Fruit fly (Drosophila melanogaster): ENCODE data around the gene CG8136.

The CG8136 gene

dm6 chr3R:8725179-8725578 is 4.0 kb downstream of the CG8136 start, which contains the start of gene ouib:
Gene ouib (plus strand): TSS chr3R:8725479.
- TF ChIP-seq CG15710 (tag; optimal IDR thresholded peaks at IDR 0.05): no peak

dm6 chr3R:8726632-8727031 is 5.5 kb downstream of the CG8136 start, which contains the start of gene CG8159:
Gene CG8159 (plus strand): TSS chr3R:8726854.
- no peak for TF ChIP-seq rn (GFP tag; IDR thresholded peaks at IDR 0.05)
- TF ChIP-seq D1 (tag; optimal IDR thresholded peaks at IDR 0.05): no peak
- TF ChIP-seq Snoo (tag; optimal IDR thresholded peaks at IDR 0.05): no peak
- TF ChIP-seq gl (tag; optimal IDR thresholded peaks at IDR 0.05): no peak
- TF ChIP-seq CG12605 (GFP tag; IDR thresholded peaks at IDR 0.05): no peak
- TF ChIP-seq CG15710 (tag; optimal IDR thresholded peaks at IDR 0.05): no peak
- no peak for TF ChIP-seq CG32121 (GFP tag; IDR thresholded peaks at IDR 0.05)
- TF ChIP-seq CG14655 (GFP tag; optimal IDR thresholded peaks at IDR 0.05): no peak
- TF ChIP-seq Pif1A (GFP tag; optimal IDR thresholded peaks at IDR 0.05): no peak
- no peak for TF ChIP-seq fd96Ca (GFP tag; IDR thresholded peaks at IDR 0.05)

dm6 chr3R:8729542-8729941 is 8.4 kb downstream of the CG8136 start, which contains the start of gene ranshi:
Gene ranshi (minus strand): TSS chr3R:8729693.
- TF ChIP-seq CG8301 (tag; optimal IDR thresholded peaks at IDR 0.05) (no peak), Pif1B (GFP tag; optimal IDR thresholded peaks at IDR 0.05) (no peak), CG4496 (GFP tag; IDR thresholded peaks at IDR 0.05) (no peak), rn (GFP tag; IDR thresholded peaks at IDR 0.05) (no peak), CG14655 (GFP tag; optimal IDR thresholded peaks at IDR 0.05) (no peak), fd96Ca (GFP tag; IDR thresholded peaks at IDR 0.05) (no peak), EcR (GFP tag; optimal IDR thresholded peaks at IDR 0.05) (no peak), gl (tag; optimal IDR thresholded peaks at IDR 0.05) (no peak), CG32121 (GFP tag; IDR thresholded peaks at IDR 0.05) (no peak), CG12605 (GFP tag; IDR thresholded peaks at IDR 0.05) (no peak), Snoo (tag; optimal IDR thresholded peaks at IDR 0.05) (no peak), CG13204 (GFP tag; optimal IDR thresholded peaks at IDR 0.05) (no peak), Ets98B (GFP tag; IDR thresholded peaks at IDR 0.05) (no peak), CG9948 (tag; optimal IDR thresholded peaks at IDR 0.05) (no peak), CG8159 (tag; optimal IDR thresholded peaks at IDR 0.05) (no peak), CG15710 (tag; optimal IDR thresholded peaks at IDR 0.05) (no peak), D1 (tag; optimal IDR thresholded peaks at IDR 0.05) (no peak)

- peak; percentile 98 for TF ChIP-seq CG8159 (tag; optimal IDR thresholded peaks at IDR 0.05)
- peak; percentile 72 for TF ChIP-seq CG34367 (tag; optimal IDR thresholded peaks at IDR 0.05)
- TF ChIP-seq EcR (GFP tag; optimal IDR thresholded peaks at IDR 0.05): no peak
- peak; percentile 54; the same call in 1 of the 2 replicates for TF ChIP-seq Ets98B (GFP tag; IDR thresholded peaks at IDR 0.05)
- TF ChIP-seq fd96Ca (GFP tag; IDR thresholded peaks at IDR 0.05): peak; percentile 63; the same call in 2 of the 3 replicates
- TF ChIP-seq Snoo (tag; optimal IDR thresholded peaks at IDR 0.05): peak; percentile 88
- TF ChIP-seq rn (GFP tag; IDR thresholded peaks at IDR 0.05): no peak
- no peak for TF ChIP-seq CG13204 (GFP tag; optimal IDR thresholded peaks at IDR 0.05)
- TF ChIP-seq CG17806 (tag; optimal IDR thresholded peaks at IDR 0.05): peak; percentile 73
- peak; percentile 88 for TF ChIP-seq CG15710 (tag; optimal IDR thresholded peaks at IDR 0.05)
- peak; percentile 64 for TF ChIP-seq CG32121 (GFP tag; IDR thresholded peaks at IDR 0.05)
- TF ChIP-seq CG12605 (GFP tag; IDR thresholded peaks at IDR 0.05): 0 out of 2 replicates have a peak, but pooled peaks have one; percentile 31
- peak; percentile 85 for TF ChIP-seq CG9948 (tag; optimal IDR thresholded peaks at IDR 0.05)
- no peak for TF ChIP-seq Pif1B (GFP tag; optimal IDR thresholded peaks at IDR 0.05)
- TF ChIP-seq CG4496 (GFP tag; IDR thresholded peaks at IDR 0.05): peak; percentile 68
- no peak for TF ChIP-seq Pif1A (GFP tag; optimal IDR thresholded peaks at IDR 0.05)
Measured at dm6 chr3R:8731597-8732263, 10.6 kb downstream of the CG8136 start, which contains the start of the genes M1BP and CG8202. Gene M1BP (minus strand): TSS chr3R:8731698. Gene CG8202 (plus strand): TSS chr3R:8732091.

dm6 chr3R:8739161-8739783 is 18.1 kb downstream of the CG8136 start:
- no peak for TF ChIP-seq CG34367 (tag; optimal IDR thresholded peaks at IDR 0.05)
- TF ChIP-seq CG17806 (tag; optimal IDR thresholded peaks at IDR 0.05): peak; percentile 49
- TF ChIP-seq D1 (tag; optimal IDR thresholded peaks at IDR 0.05): no peak
- TF ChIP-seq Snoo (tag; optimal IDR thresholded peaks at IDR 0.05): peak; percentile 31
- TF ChIP-seq CG9948 (tag; optimal IDR thresholded peaks at IDR 0.05): peak; percentile 11
- no peak for TF ChIP-seq CG13204 (GFP tag; optimal IDR thresholded peaks at IDR 0.05)
- TF ChIP-seq CG8159 (tag; optimal IDR thresholded peaks at IDR 0.05): peak; percentile 76
- TF ChIP-seq CG4496 (GFP tag; IDR thresholded peaks at IDR 0.05): no peak
- peak; percentile 34 for TF ChIP-seq CG15710 (tag; optimal IDR thresholded peaks at IDR 0.05)

- TF ChIP-seq Snoo (tag; optimal IDR thresholded peaks at IDR 0.05) (no peak), Pif1A (GFP tag; optimal IDR thresholded peaks at IDR 0.05) (no peak), CG8159 (tag; optimal IDR thresholded peaks at IDR 0.05) (no peak), CG13204 (GFP tag; optimal IDR thresholded peaks at IDR 0.05) (no peak), CG14655 (GFP tag; optimal IDR thresholded peaks at IDR 0.05) (no peak), CG10348 (GFP tag; IDR thresholded peaks at IDR 0.05) (no peak), Ets98B (GFP tag; IDR thresholded peaks at IDR 0.05) (no peak), gl (tag; optimal IDR thresholded peaks at IDR 0.05) (no peak), CG17806 (tag; optimal IDR thresholded peaks at IDR 0.05) (no peak), CG32121 (GFP tag; IDR thresholded peaks at IDR 0.05) (no peak), CG8301 (tag; optimal IDR thresholded peaks at IDR 0.05) (no peak)
Measured at dm6 chr3R:8740118-8740517, 18.9 kb downstream of the CG8136 start.

Data from whole organism, pupa.